Fruit fly (Drosophila melanogaster) whole organism, embryonic: ENCODE results near the gene CG32074.

Experiments
- C15 ChIP-seq: fragments of 200-800 bp; sonication (Bioruptor generic); IDR thresholded peaks from 3 replicates; pipeline ENCODE4 v1.3.6; 2022; ENCODE audit warnings: missing biosample characterization, missing genetic modification characterization
- CG1024 ChIP-seq: fragments of 200-800 bp; sonication (Bioruptor generic); IDR thresholded peaks from 2 replicates; pipeline ENCODE4 v1.3.6; 2022; ENCODE audit warnings: missing biosample characterization, missing genetic modification characterization
- CG10543 ChIP-seq: fragments of 200-800 bp; sonication (Bioruptor generic); optimal IDR thresholded peaks from 3 replicates; lab custom pipeline; 2017; ENCODE audit warnings: missing biosample characterization, mild to moderate bottlenecking, missing genetic modification characterization, moderate library complexity
- CG11696 ChIP-seq: fragments of 200-800 bp; sonication (Bioruptor generic); IDR thresholded peaks from 2 replicates; pipeline ENCODE4 v1.3.6; 2022; ENCODE audit warnings: missing biosample characterization, missing genetic modification characterization
- CG11723 ChIP-seq: fragments of 200-800 bp; sonication (Bioruptor generic); optimal IDR thresholded peaks from 2 replicates; lab custom pipeline; 2017; ENCODE audit warnings: missing biosample characterization, mild to moderate bottlenecking, missing genetic modification characterization
- CG12659 ChIP-seq: fragments of 200-800 bp; sonication (Bioruptor generic); optimal IDR thresholded peaks from 3 replicates; lab custom pipeline; 2017; ENCODE audit warnings: mild to moderate bottlenecking, missing biosample characterization, missing genetic modification reagents, missing genetic modification characterization
- CG12744 ChIP-seq: fragments of 200-800 bp; sonication (Bioruptor generic); optimal IDR thresholded peaks from 2 replicates; lab custom pipeline; 2016; ENCODE audit warnings: missing biosample characterization, missing genetic modification characterization
- CG14710 ChIP-seq: fragments of 200-800 bp; sonication (Bioruptor generic); optimal IDR thresholded peaks from 3 replicates; lab custom pipeline; 2019; ENCODE audit warnings: missing biosample characterization, mild to moderate bottlenecking, missing genetic modification characterization, moderate library complexity
- CG1602 ChIP-seq: fragments of 200-800 bp; sonication (Bioruptor generic); optimal IDR thresholded peaks from 3 replicates; lab custom pipeline; 2016; ENCODE audit warnings: missing biosample characterization, missing genetic modification characterization
- CG1647 ChIP-seq: fragments of 200-800 bp; sonication (Bioruptor generic); optimal IDR thresholded peaks from 3 replicates; lab custom pipeline; 2016; ENCODE audit warnings: missing biosample characterization, missing genetic modification characterization
- CG16813 ChIP-seq: fragments of 200-800 bp; sonication (Bioruptor generic); IDR thresholded peaks from 3 replicates; pipeline ENCODE4 v1.3.6; 2022; ENCODE audit warnings: missing biosample characterization, missing genetic modification characterization; ENCODE audit not compliant: partially characterized antibody
- CG33213 ChIP-seq: fragments of 200-800 bp; sonication (Bioruptor generic); optimal IDR thresholded peaks from 3 replicates; lab custom pipeline; 2016; ENCODE audit warnings: missing biosample characterization, missing genetic modification characterization
- CG34422 ChIP-seq: fragments of 200-800 bp; sonication (Bioruptor generic); IDR thresholded peaks from 3 replicates; pipeline ENCODE4 v1.3.6; 2022; ENCODE audit warnings: missing biosample characterization, missing genetic modification characterization
- CG4404 ChIP-seq: fragments of 200-800 bp; sonication (Bioruptor generic); IDR thresholded peaks from 2 replicates; pipeline ENCODE4 v1.3.6; 2022; ENCODE audit warnings: missing biosample characterization, missing genetic modification characterization
- CG6654 ChIP-seq: fragments of 200-800 bp; sonication (Bioruptor generic); optimal IDR thresholded peaks from 2 replicates; lab custom pipeline; 2017; ENCODE audit warnings: missing biosample characterization, mild to moderate bottlenecking, missing genetic modification characterization
- CG6683 ChIP-seq: fragments of 200-800 bp; sonication (Bioruptor generic); optimal IDR thresholded peaks from 2 replicates; lab custom pipeline; 2017; ENCODE audit warnings: missing biosample characterization, mild to moderate bottlenecking, missing genetic modification characterization, missing genetic modification reagents
- CG6765 ChIP-seq: fragments of 200-800 bp; sonication (Bioruptor generic); optimal IDR thresholded peaks from 3 replicates; lab custom pipeline; 2017; ENCODE audit warnings: missing biosample characterization, mild to moderate bottlenecking, missing genetic modification characterization
- CHES-1-like ChIP-seq: fragments of 200-800 bp; sonication (Bioruptor generic); optimal IDR thresholded peaks from 2 replicates; lab custom pipeline; 2016; ENCODE audit warnings: missing biosample characterization, missing genetic modification characterization
- E2f2 ChIP-seq: fragments of 200-800 bp; sonication (Bioruptor generic); IDR thresholded peaks from 2 replicates; pipeline ENCODE4 v1.3.6; 2022; ENCODE audit warnings: missing biosample characterization, missing genetic modification characterization
- Fer1 ChIP-seq: fragments of 200-800 bp; sonication (Bioruptor generic); optimal IDR thresholded peaks from 2 replicates; lab custom pipeline; 2017; ENCODE audit warnings: missing biosample characterization, mild to moderate bottlenecking, missing genetic modification characterization
- Hsf ChIP-seq: fragments of 200-800 bp; sonication (Bioruptor generic); optimal IDR thresholded peaks from 3 replicates; lab custom pipeline; 2016; ENCODE audit warnings: missing biosample characterization, missing genetic modification characterization
- Lpt ChIP-seq: fragments of >200 bp; optimal IDR thresholded peaks from 2 replicates; lab custom pipeline; 2018; ENCODE audit warnings: missing biosample characterization, missing genetic modification characterization
- Oaz ChIP-seq: fragments of 200-800 bp; sonication (Bioruptor generic); IDR thresholded peaks from 2 replicates; pipeline ENCODE4 v1.3.6; 2022; ENCODE audit warnings: missing biosample characterization, missing genetic modification characterization
- Ptx1 ChIP-seq: fragments of 200-800 bp; sonication (Bioruptor generic); IDR thresholded peaks from 2 replicates; pipeline ENCODE4 v1.3.6; 2022; ENCODE audit warnings: missing biosample characterization, missing genetic modification characterization
- Six4 ChIP-seq: fragments of 200-800 bp; sonication (Bioruptor generic); optimal IDR thresholded peaks from 2 replicates; lab custom pipeline; 2016; ENCODE audit warnings: missing biosample characterization, missing genetic modification characterization
- ash1 ChIP-seq: fragments of 200-800 bp; sonication (Bioruptor generic); optimal IDR thresholded peaks from 2 replicates; lab custom pipeline; 2018; ENCODE audit warnings: missing biosample characterization, mild to moderate bottlenecking, missing genetic modification characterization
- btn ChIP-seq: fragments of 200-800 bp; sonication (Bioruptor generic); optimal IDR thresholded peaks from 2 replicates; lab custom pipeline; 2016; ENCODE audit warnings: missing biosample characterization, missing genetic modification characterization
- chn ChIP-seq: fragments of 200-800 bp; sonication (Bioruptor generic); optimal IDR thresholded peaks from 2 replicates; lab custom pipeline; 2016; ENCODE audit warnings: missing biosample characterization, missing genetic modification characterization
- ci ChIP-seq: fragments of 200-800 bp; sonication (Bioruptor generic); IDR thresholded peaks from 3 replicates; pipeline ENCODE4 v1.3.6; 2022; ENCODE audit warnings: missing biosample characterization, missing genetic modification characterization
- cwo ChIP-seq: fragments of 200-800 bp; sonication (Bioruptor generic); optimal IDR thresholded peaks from 3 replicates; lab custom pipeline; 2017; ENCODE audit warnings: missing biosample characterization, missing genetic modification characterization, mild to moderate bottlenecking, moderate library complexity, missing genetic modification reagents
- da ChIP-seq: fragments of 200-800 bp; sonication (Bioruptor generic); optimal IDR thresholded peaks from 2 replicates; lab custom pipeline; 2016; ENCODE audit warnings: missing biosample characterization, missing genetic modification characterization
- dati ChIP-seq: fragments of 200-800 bp; sonication (Bioruptor generic); IDR thresholded peaks from 2 replicates; pipeline ENCODE4 v1.3.6; 2022; ENCODE audit warnings: missing biosample characterization, missing genetic modification characterization
- dm ChIP-seq: fragments of 200-800 bp; sonication (Bioruptor generic); optimal IDR thresholded peaks from 3 replicates; lab custom pipeline; 2016; ENCODE audit warnings: missing biosample characterization, missing genetic modification characterization
- dpn ChIP-seq, 2 experiments: fragments of 200-800 bp; sonication (Bioruptor generic); optimal IDR thresholded peaks; 3 replicates each; lab custom pipeline; 2016; ENCODE audit warnings: missing biosample characterization in 2 of 2, missing genetic modification characterization in 2 of 2
- fu2 ChIP-seq: fragments of 200-800 bp; sonication (Bioruptor generic); optimal IDR thresholded peaks from 2 replicates; lab custom pipeline; 2016; ENCODE audit warnings: missing biosample characterization, missing genetic modification characterization
- gsb-n ChIP-seq: fragments of 200-800 bp; sonication (Bioruptor generic); optimal IDR thresholded peaks from 3 replicates; lab custom pipeline; 2018; ENCODE audit warnings: missing biosample characterization, mild to moderate bottlenecking, missing genetic modification characterization
- ham ChIP-seq: fragments of 200-800 bp; sonication (Bioruptor generic); IDR thresholded peaks from 2 replicates; pipeline ENCODE4 v1.3.6; 2022; ENCODE audit warnings: missing biosample characterization, missing genetic modification characterization
- her ChIP-seq: fragments of 200-800 bp; sonication (Bioruptor generic); optimal IDR thresholded peaks from 2 replicates; lab custom pipeline; 2016; ENCODE audit warnings: missing biosample characterization, missing genetic modification characterization
- hth ChIP-seq: fragments of >200 bp; optimal IDR thresholded peaks from 2 replicates; lab custom pipeline; 2017; ENCODE audit warnings: inconsistent platforms
- klu ChIP-seq: fragments of 200-800 bp; sonication (Bioruptor generic); IDR thresholded peaks from 2 replicates; pipeline ENCODE4 v1.3.6; 2022; ENCODE audit warnings: missing biosample characterization, missing genetic modification characterization
- lab ChIP-seq: fragments of 200-800 bp; sonication (Bioruptor generic); optimal IDR thresholded peaks from 3 replicates; lab custom pipeline; 2017; ENCODE audit warnings: missing biosample characterization, missing genetic modification characterization, mild to moderate bottlenecking, moderate library complexity, missing genetic modification reagents
- org-1 ChIP-seq: fragments of 200-800 bp; sonication (Bioruptor generic); optimal IDR thresholded peaks from 2 replicates; lab custom pipeline; 2017; ENCODE audit warnings: missing biosample characterization, missing genetic modification characterization
- pros ChIP-seq: fragments of 200-800 bp; sonication (Bioruptor generic); optimal IDR thresholded peaks from 3 replicates; lab custom pipeline; 2019; ENCODE audit warnings: missing biosample characterization, mild to moderate bottlenecking, missing genetic modification characterization, moderate library complexity
- ro ChIP-seq: fragments of 200-800 bp; sonication (Bioruptor generic); IDR thresholded peaks from 2 replicates; pipeline ENCODE4 v1.3.6; 2022; ENCODE audit warnings: missing biosample characterization, missing genetic modification characterization
- row ChIP-seq: fragments of 200-800 bp; sonication (Bioruptor generic); IDR thresholded peaks from 3 replicates; pipeline ENCODE4 v1.3.6; 2022; ENCODE audit warnings: missing biosample characterization, missing genetic modification characterization
- schlank ChIP-seq: fragments of 200-800 bp; sonication (Bioruptor generic); optimal IDR thresholded peaks from 2 replicates; lab custom pipeline; 2018; ENCODE audit warnings: missing biosample characterization, mild to moderate bottlenecking, missing genetic modification characterization
- sisA ChIP-seq: fragments of 200-800 bp; sonication (Bioruptor generic); IDR thresholded peaks from 2 replicates; pipeline ENCODE4 v1.3.6; 2022; ENCODE audit warnings: missing biosample characterization, missing genetic modification characterization
- slou ChIP-seq: fragments of 200-800 bp; sonication (Bioruptor generic); optimal IDR thresholded peaks from 3 replicates; lab custom pipeline; 2016; ENCODE audit warnings: missing biosample characterization, missing genetic modification characterization
- sqz ChIP-seq: fragments of 200-800 bp; sonication (Bioruptor generic); optimal IDR thresholded peaks from 3 replicates; lab custom pipeline; 2018; ENCODE audit warnings: missing biosample characterization, mild to moderate bottlenecking, missing genetic modification characterization
- tgo ChIP-seq: fragments of 200-800 bp; sonication (Bioruptor generic); IDR thresholded peaks from 3 replicates; pipeline ENCODE4 v1.3.6; 2022; ENCODE audit warnings: missing biosample characterization, missing genetic modification characterization
- vfl ChIP-seq: fragments of 200-800 bp; sonication (Bioruptor generic); optimal IDR thresholded peaks from 2 replicates; lab custom pipeline; 2016; ENCODE audit warnings: missing biosample characterization, missing genetic modification characterization

The CG32074 gene

dm6 chr3L:11091943-11092609 lies 40.0 kb downstream of the CG32074 start:
- TF ChIP-seq CG1647 (GFP tag; lab: Kevin White, UChicago) (peak; percentile 67), CG6683 (no peak), CG14710 (peak; percentile 18), gsb-n (tag; lab: Kevin White, UChicago) (peak; percentile 19), E2f2 (GFP tag; lab: Robert Waterston, UW) (peak; percentile 34; the same call in 1 of the 2 replicates), CHES-1-like (peak; percentile 63), ro (no peak), dpn (GFP tag; optimal IDR thresholded peaks at IDR 0.05; lab: Kevin White, UChicago) (peak; percentile 68 to 74), CG12659 (peak; percentile 61), sisA (GFP tag; lab: Robert Waterston, UW) (no peak), ci (peak; percentile 77; the same call in 2 of the 3 replicates), CG34422 (GFP tag; lab: Robert Waterston, UW) (peak; percentile 58; the same call in 2 of the 3 replicates), CG6765 (GFP tag; lab: Kevin White, UChicago) (no peak), ham (GFP tag; lab: Robert Waterston, UW) (no peak), CG6654 (GFP tag; lab: Kevin White, UChicago) (peak; percentile 14), CG1602 (peak; percentile 9), sqz (peak; percentile 56), lab (peak; percentile 80), da (GFP tag; lab: Kevin White, UChicago) (no peak), Ptx1 (GFP tag; lab: Robert Waterston, UW) (peak; percentile 30; the same call in 1 of the 2 replicates), slou (GFP tag; lab: Kevin White, UChicago) (no peak), org-1 (no peak), dm (no peak), CG33213 (GFP tag; lab: Kevin White, UChicago) (peak; percentile 63), Oaz (no peak), ash1 (GFP tag; lab: Kevin White, UChicago) (peak; percentile 55), btn (GFP tag; lab: Kevin White, UChicago) (peak; percentile 45), CG12744 (GFP tag; lab: Kevin White, UChicago) (no peak), hth (lab: Kevin White, UChicago) (no peak), cwo (GFP tag; lab: Kevin White, UChicago) (peak; percentile 54), her (GFP tag; lab: Kevin White, UChicago) (peak; percentile 61), CG11723 (GFP tag; lab: Kevin White, UChicago) (peak; percentile 2), schlank (tag; lab: Kevin White, UChicago) (no peak), Six4 (GFP tag; lab: Kevin White, UChicago) (peak; percentile 28), fu2 (GFP tag; lab: Kevin White, UChicago) (peak; percentile 34), Hsf (GFP tag; lab: Kevin White, UChicago) (peak; percentile 57), chn (GFP tag; lab: Kevin White, UChicago) (peak; percentile 88), C15 (no peak), row (GFP tag; lab: Robert Waterston, UW) (no peak; the same call in 1 of the 3 replicates), Fer1 (no peak), CG10543 (no peak), pros (GFP tag; lab: Kevin White, UChicago) (no peak), klu (GFP tag; lab: Robert Waterston, UW) (0 out of 2 replicates have a peak, but pooled peaks have one; percentile 40), CG11696 (GFP tag; lab: Robert Waterston, UW) (no peak), CG16813 (GFP tag; lab: Robert Waterston, UW) (0 out of 3 replicates have a peak, but pooled peaks have one; percentile 30), Lpt (GFP tag; lab: Kevin White, UChicago) (no peak), dati (GFP tag; lab: Robert Waterston, UW) (no peak), vfl (GFP tag; lab: Kevin White, UChicago) (peak; percentile 22), CG1024 (GFP tag; lab: Robert Waterston, UW) (no peak), tgo (GFP tag; lab: Robert Waterston, UW) (peak; percentile 34; the same call in 2 of the 3 replicates), CG4404 (GFP tag; lab: Robert Waterston, UW) (0 out of 2 replicates have a peak, but pooled peaks have one; percentile 24)
